Worm (Caenorhabditis elegans) whole organism, young adult: Measurements from ENCODE around the gene dsc-4.

Experiments used
- B0035.1 ChIP-seq: sonication (generic microtip); optimal IDR thresholded peaks from 2 replicates; lab custom pipeline; 2016; ENCODE audit warnings: missing genetic modification characterization, mild to moderate bottlenecking, missing compliant biosample characterization, missing genotype, missing genetic modification reagents
- B0261.1 ChIP-seq: sonication (generic microtip); optimal IDR thresholded peaks from 2 replicates; lab custom pipeline; 2016; ENCODE audit warnings: mild to moderate bottlenecking, missing genetic modification characterization, moderate library complexity, missing compliant biosample characterization
- C17E4.6 ChIP-seq: fragments of 200-800 bp; sonication (Bioruptor generic); IDR thresholded peaks from 2 replicates; pipeline ENCODE4 v1.3.6; 2022; ENCODE audit warnings: missing genetic modification reagents, missing genetic modification characterization, missing compliant biosample characterization
- D2030.7 ChIP-seq: fragments of 200-800 bp; sonication (Bioruptor generic); IDR thresholded peaks from 2 replicates; pipeline ENCODE4 v1.3.6; 2022; ENCODE audit warnings: missing genetic modification reagents, missing genetic modification characterization, missing compliant biosample characterization
- F23B12.7 ChIP-seq: sonication (generic microtip); optimal IDR thresholded peaks from 2 replicates; lab custom pipeline; 2017; ENCODE audit warnings: missing genetic modification characterization, mild to moderate bottlenecking, missing compliant biosample characterization, antibody characterized with exemption, moderate library complexity; ENCODE audit not compliant: insufficient read depth
- F49E8.2 ChIP-seq: sonication (generic microtip); optimal IDR thresholded peaks from 3 replicates; lab custom pipeline; 2017; ENCODE audit warnings: missing genetic modification characterization, mild to moderate bottlenecking, missing compliant biosample characterization, antibody characterized with exemption, moderate library complexity; ENCODE audit not compliant: insufficient read depth
- F55B11.4 ChIP-seq: sonication (generic microtip); optimal IDR thresholded peaks from 2 replicates; lab custom pipeline; 2016; ENCODE audit warnings: missing compliant biosample characterization, missing genetic modification characterization, borderline replicate concordance; ENCODE audit not compliant: insufficient read depth
- F57C9.4 ChIP-seq: sonication (generic microtip); optimal IDR thresholded peaks from 2 replicates; lab custom pipeline; 2017; ENCODE audit warnings: mild to moderate bottlenecking, missing genetic modification characterization, missing compliant biosample characterization
- T26A5.8 ChIP-seq: sonication (generic microtip); optimal IDR thresholded peaks from 2 replicates; lab custom pipeline; 2016; ENCODE audit warnings: missing genetic modification characterization, missing compliant biosample characterization
- Y56A3A.18 ChIP-seq: fragments of 200-800 bp; sonication (Bioruptor generic); IDR thresholded peaks from 2 replicates; pipeline ENCODE4 v1.3.6; 2022; ENCODE audit warnings: missing genetic modification reagents, missing genetic modification characterization, missing compliant biosample characterization
- ZK185.1 ChIP-seq: sonication (generic microtip); optimal IDR thresholded peaks from 2 replicates; lab custom pipeline; 2016; ENCODE audit warnings: mild to moderate bottlenecking, missing genetic modification characterization, missing compliant biosample characterization; ENCODE audit not compliant: poor library complexity, severe bottlenecking
- ama-1 ChIP-seq, 3 experiments: fragments of 150-350 bp in 1 of 3; sonication (generic microtip) in 2 of 3; optimal IDR thresholded peaks; 2 replicates each; lab custom pipeline; 2014 to 2018; ENCODE audit warnings: missing biosample characterization in 2 of 3, missing genetic modification characterization in 2 of 3, missing genetic modification reagents in 2 of 3
- attf-5 ChIP-seq: fragments of 200-800 bp; sonication (Bioruptor generic); optimal IDR thresholded peaks from 2 replicates; lab custom pipeline; 2018; ENCODE audit warnings: mild to moderate bottlenecking, missing genetic modification characterization, missing compliant biosample characterization
- bed-2 ChIP-seq: fragments of 200-800 bp; sonication (Bioruptor generic); IDR thresholded peaks from 2 replicates; pipeline ENCODE4 v1.3.6; 2022; ENCODE audit warnings: missing genetic modification reagents, missing genetic modification characterization, missing compliant biosample characterization
- ccch-3 ChIP-seq: fragments of 200-800 bp; sonication (Bioruptor generic); optimal IDR thresholded peaks from 2 replicates; lab custom pipeline; 2018; ENCODE audit warnings: mild to moderate bottlenecking, missing genetic modification characterization, missing compliant biosample characterization
- cebp-2 ChIP-seq: fragments of 200-800 bp; sonication (Bioruptor generic); IDR thresholded peaks from 2 replicates; pipeline ENCODE4 v1.3.6; 2022; ENCODE audit warnings: missing genetic modification characterization, missing compliant biosample characterization
- ceh-40 ChIP-seq: fragments of 200-800 bp; sonication (Bioruptor generic); IDR thresholded peaks from 2 replicates; pipeline ENCODE4 v1.3.6; 2022; ENCODE audit warnings: missing genetic modification characterization, missing compliant biosample characterization
- ceh-58 ChIP-seq: fragments of 200-800 bp; sonication (Bioruptor generic); IDR thresholded peaks from 2 replicates; pipeline ENCODE4 v1.3.6; 2022; ENCODE audit warnings: missing genetic modification characterization, missing compliant biosample characterization
- ceh-91 ChIP-seq: fragments of 200-800 bp; sonication (Bioruptor generic); IDR thresholded peaks from 2 replicates; pipeline ENCODE4 v1.3.6; 2022; ENCODE audit warnings: missing genetic modification reagents, missing genetic modification characterization, missing compliant biosample characterization
- chd-7 ChIP-seq: sonication (generic microtip); optimal IDR thresholded peaks from 2 replicates; lab custom pipeline; 2016; ENCODE audit warnings: mild to moderate bottlenecking, missing genetic modification characterization, moderate library complexity, missing compliant biosample characterization
- die-1 ChIP-seq: sonication (generic microtip); optimal IDR thresholded peaks from 2 replicates; lab custom pipeline; 2016; ENCODE audit warnings: missing genotype, mild to moderate bottlenecking, missing genetic modification characterization, missing compliant biosample characterization
- dox-1 ChIP-seq: fragments of 200-800 bp; sonication (Bioruptor generic); IDR thresholded peaks from 2 replicates; pipeline ENCODE4 v1.3.6; 2022; ENCODE audit warnings: missing genetic modification reagents, missing genetic modification characterization, missing compliant biosample characterization
- efl-1 ChIP-seq: fragments of 150-350 bp; optimal IDR thresholded peaks from 2 replicates; lab custom pipeline; 2014; ENCODE audit warnings: missing biosample characterization, missing genetic modification reagents, missing genetic modification characterization
- egl-44 ChIP-seq: fragments of 200-800 bp; sonication (Bioruptor generic); IDR thresholded peaks from 2 replicates; pipeline ENCODE4 v1.3.6; 2022; ENCODE audit warnings: missing genetic modification reagents, missing genetic modification characterization, missing compliant biosample characterization
- hrde-1 ChIP-seq: sonication (generic microtip); optimal IDR thresholded peaks from 2 replicates; lab custom pipeline; 2016; ENCODE audit warnings: missing genetic modification characterization, mild to moderate bottlenecking, missing compliant biosample characterization, moderate library complexity, missing genotype, missing genetic modification reagents, borderline replicate concordance
- let-526 ChIP-seq: fragments of 200-800 bp; sonication (Bioruptor generic); IDR thresholded peaks from 2 replicates; pipeline ENCODE4 v1.3.6; 2022; ENCODE audit warnings: missing genetic modification reagents, missing genetic modification characterization, missing compliant biosample characterization
- lin-35 ChIP-seq, 3 experiments: fragments of 150-350 bp in 2 of 3; sonication (generic microtip) in 1 of 3; optimal IDR thresholded peaks; 2 replicates each; lab custom pipeline; 2014 to 2018; ENCODE audit warnings: missing biosample characterization in 3 of 3, missing genetic modification characterization in 3 of 3, missing genetic modification reagents in 3 of 3
- lin-54 ChIP-seq: fragments of 200-800 bp; sonication (Bioruptor generic); optimal IDR thresholded peaks from 2 replicates; lab custom pipeline; 2018; ENCODE audit warnings: mild to moderate bottlenecking, missing genetic modification characterization, missing compliant biosample characterization
- lir-1 ChIP-seq: fragments of 200-800 bp; sonication (Bioruptor generic); conservative IDR thresholded peaks from 2 replicates; pipeline ENCODE4 v1.3.6; 2022; ENCODE audit warnings: missing genetic modification reagents, missing genetic modification characterization, missing compliant biosample characterization
- lsl-1 ChIP-seq: fragments of 200-800 bp; sonication (Bioruptor generic); optimal IDR thresholded peaks from 2 replicates; lab custom pipeline; 2018; ENCODE audit warnings: mild to moderate bottlenecking, missing genetic modification characterization, moderate library complexity, missing compliant biosample characterization
- lsy-27 ChIP-seq: sonication (generic microtip); optimal IDR thresholded peaks from 2 replicates; lab custom pipeline; 2017; ENCODE audit warnings: missing genetic modification characterization, mild to moderate bottlenecking, missing compliant biosample characterization, antibody characterized with exemption, missing genotype, borderline replicate concordance; ENCODE audit not compliant: insufficient read depth
- madf-10 ChIP-seq: sonication (generic microtip); optimal IDR thresholded peaks from 2 replicates; lab custom pipeline; 2016; ENCODE audit warnings: mild to moderate bottlenecking, missing genetic modification characterization, missing compliant biosample characterization
- madf-6 ChIP-seq: fragments of 200-800 bp; sonication (Bioruptor generic); IDR thresholded peaks from 2 replicates; pipeline ENCODE4 v1.3.6; 2022; ENCODE audit warnings: missing genetic modification reagents, missing genetic modification characterization, missing compliant biosample characterization
- mcd-1 ChIP-seq: fragments of 200-800 bp; sonication (Bioruptor generic); IDR thresholded peaks from 2 replicates; pipeline ENCODE4 v1.3.6; 2022; ENCODE audit warnings: missing genetic modification reagents, missing genetic modification characterization, missing compliant biosample characterization
- mel-28 ChIP-seq: sonication (generic microtip); optimal IDR thresholded peaks from 2 replicates; lab custom pipeline; 2016; ENCODE audit warnings: borderline replicate concordance, mild to moderate bottlenecking, missing genetic modification characterization, missing compliant biosample characterization
- mes-4 ChIP-seq: sonication (generic microtip); optimal IDR thresholded peaks from 2 replicates; lab custom pipeline; 2016; ENCODE audit warnings: missing genotype, missing genetic modification characterization, missing compliant biosample characterization
- nhr-179 ChIP-seq: sonication (generic microtip); optimal IDR thresholded peaks from 2 replicates; lab custom pipeline; 2016; ENCODE audit warnings: mild to moderate bottlenecking, missing genetic modification characterization, missing compliant biosample characterization
- nhr-90 ChIP-seq: sonication (generic microtip); optimal IDR thresholded peaks from 2 replicates; lab custom pipeline; 2016; ENCODE audit warnings: missing genotype, mild to moderate bottlenecking, missing genetic modification characterization, missing compliant biosample characterization
- rcor-1 ChIP-seq: fragments of 200-800 bp; sonication (Bioruptor generic); IDR thresholded peaks from 2 replicates; pipeline ENCODE4 v1.3.6; 2022; ENCODE audit warnings: missing genetic modification reagents, missing genetic modification characterization, missing compliant biosample characterization
- sea-2 ChIP-seq: fragments of 200-800 bp; sonication (Bioruptor generic); IDR thresholded peaks from 2 replicates; pipeline ENCODE4 v1.3.6; 2022; ENCODE audit warnings: missing genetic modification characterization, missing compliant biosample characterization
- snpc-3.4 ChIP-seq: sonication (generic microtip); optimal IDR thresholded peaks from 2 replicates; lab custom pipeline; 2017; ENCODE audit warnings: missing genetic modification characterization, mild to moderate bottlenecking, missing compliant biosample characterization, antibody characterized with exemption, moderate library complexity, missing genotype, missing genetic modification reagents
- snpc-4 ChIP-seq, 5 experiments: fragments of 150-350 bp in 1 of 5; sonication (generic microtip) in 4 of 5; optimal IDR thresholded peaks; 2 replicates each; lab custom pipeline; 2014 to 2018; ENCODE audit warnings: missing genetic modification characterization in 5 of 5, missing biosample characterization in 3 of 5, antibody characterized with exemption in 2 of 5, mild to moderate bottlenecking in 2 of 5, missing compliant biosample characterization in 2 of 5, missing genotype in 2 of 5, moderate library complexity in 2 of 5, missing genetic modification reagents in 1 of 5
- xnd-1 ChIP-seq: sonication (generic microtip); optimal IDR thresholded peaks from 2 replicates; lab custom pipeline; 2016; ENCODE audit warnings: missing genotype, missing genetic modification reagents, missing genetic modification characterization, missing compliant biosample characterization
- ztf-25 ChIP-seq: fragments of 200-800 bp; sonication (Bioruptor generic); IDR thresholded peaks from 2 replicates; pipeline ENCODE4 v1.3.6; 2022; ENCODE audit warnings: missing genetic modification reagents, missing genetic modification characterization, missing compliant biosample characterization
- ztf-28 ChIP-seq: fragments of 200-800 bp; sonication (Bioruptor generic); IDR thresholded peaks from 2 replicates; pipeline ENCODE4 v1.3.6; 2022; ENCODE audit warnings: missing genetic modification reagents, missing genetic modification characterization, missing compliant biosample characterization
- ztf-6 ChIP-seq: fragments of 200-800 bp; sonication (Bioruptor generic); IDR thresholded peaks from 2 replicates; pipeline ENCODE4 v1.3.6; 2022; ENCODE audit warnings: missing genetic modification reagents, missing genetic modification characterization, missing compliant biosample characterization

dsc-4 gene

ce11 chrIV:322497-322896 lies 2.2 kb upstream of the dsc-4 start, which contains the start of gene grl-26 (continued):
- TF ChIP-seq ccch-3 (GFP tag; lab: Kevin White, UChicago) (no peak), C17E4.6 (GFP tag; lab: Robert Waterston, UW) (no peak), cebp-2 (0 out of 2 replicates have a peak, but pooled peaks have one; percentile 68), B0035.1 (tag; lab: Kevin White, UChicago) (peak; percentile 28), ztf-25 (GFP tag; lab: Robert Waterston, UW) (peak; percentile 79; the same call in 1 of the 2 replicates), sea-2 (GFP tag; lab: Robert Waterston, UW) (no peak), Y56A3A.18 (GFP tag; lab: Robert Waterston, UW) (peak; percentile 85), bed-2 (GFP tag; lab: Robert Waterston, UW) (0 out of 2 replicates have a peak, but pooled peaks have one; percentile 31), lir-1 (GFP tag; lab: Robert Waterston, UW) (peak; percentile 62), T26A5.8 (tag; lab: Kevin White, UChicago) (no peak), nhr-90 (tag; lab: Kevin White, UChicago) (peak; percentile 85), lsl-1 (GFP tag; lab: Kevin White, UChicago) (peak; percentile 25), madf-10 (peak; percentile 71), F55B11.4 (tag; lab: Kevin White, UChicago) (no peak), snpc-4 (GFP tag; optimal IDR thresholded peaks at IDR 0.05; lab: Kevin White, UChicago) (peak; percentile 76), snpc-4 (tag; optimal IDR thresholded peaks at IDR 0.05; lab: Kevin White, UChicago) (peak in 2 of 4 experiments; percentile 48 to 65), lin-54 (GFP tag; lab: Kevin White, UChicago) (peak; percentile 58), dox-1 (GFP tag; lab: Robert Waterston, UW) (peak; percentile 82), ceh-40 (GFP tag; lab: Robert Waterston, UW) (peak; percentile 86), ceh-91 (GFP tag; lab: Robert Waterston, UW) (no peak), D2030.7 (GFP tag; lab: Robert Waterston, UW) (peak; percentile 78), xnd-1 (tag; lab: Kevin White, UChicago) (no peak), B0261.1 (tag; lab: Kevin White, UChicago) (peak; percentile 90), ZK185.1 (tag; lab: Kevin White, UChicago) (peak; percentile 79), ama-1 (optimal IDR thresholded peaks at IDR 0.05; lab: Kevin White, UChicago) (no peak), ama-1 (GFP tag; optimal IDR thresholded peaks at IDR 0.05; lab: Kevin White, UChicago) (peak; percentile 70 to 78), snpc-3.4 (tag; lab: Kevin White, UChicago) (peak; percentile 63), die-1 (tag; lab: Kevin White, UChicago) (peak; percentile 88), mel-28 (tag; lab: Kevin White, UChicago) (no peak), ceh-58 (GFP tag; lab: Robert Waterston, UW) (no peak), attf-5 (GFP tag; lab: Kevin White, UChicago) (peak; percentile 55), egl-44 (GFP tag; lab: Robert Waterston, UW) (0 out of 2 replicates have a peak, but pooled peaks have one; percentile 62), mcd-1 (peak; percentile 63), lin-35 (GFP tag; optimal IDR thresholded peaks at IDR 0.05; lab: Kevin White, UChicago) (no peak), let-526 (GFP tag; lab: Robert Waterston, UW) (peak; percentile 73; the same call in 1 of the 2 replicates), mes-4 (peak; percentile 85), ztf-6 (GFP tag; lab: Robert Waterston, UW) (no peak), F23B12.7 (tag; lab: Kevin White, UChicago) (peak; percentile 89), F57C9.4 (tag; lab: Kevin White, UChicago) (no peak), ztf-28 (GFP tag; lab: Robert Waterston, UW) (no peak), lsy-27 (tag; lab: Kevin White, UChicago) (peak; percentile 83), rcor-1 (GFP tag; lab: Robert Waterston, UW) (peak; percentile 71), F49E8.2 (tag; lab: Kevin White, UChicago) (peak; percentile 51), chd-7 (tag; lab: Kevin White, UChicago) (peak; percentile 48), efl-1 (GFP tag; lab: Kevin White, UChicago) (no peak), hrde-1 (no peak), madf-6 (GFP tag; lab: Robert Waterston, UW) (peak; percentile 33; the same call in 1 of the 2 replicates), nhr-179 (tag; lab: Kevin White, UChicago) (no peak)
